Worm (Caenorhabditis elegans) whole organism, L4 larva: Measurements from ENCODE around the gene spe-19.

Experiments
- F10B5.3 ChIP-seq: sonication (generic microtip); optimal IDR thresholded peaks from 2 replicates; lab custom pipeline; 2016; ENCODE audit warnings: mild to moderate bottlenecking, missing genetic modification characterization, missing compliant biosample characterization
- T20F7.1 ChIP-seq: fragments of 200-800 bp; sonication (Bioruptor generic); optimal IDR thresholded peaks from 2 replicates; lab custom pipeline; 2018; ENCODE audit warnings: mild to moderate bottlenecking, missing genetic modification characterization, missing compliant biosample characterization
- aly-2 ChIP-seq: sonication (generic microtip); optimal IDR thresholded peaks from 2 replicates; lab custom pipeline; 2018; ENCODE audit warnings: missing biosample characterization, missing genetic modification characterization
- ctbp-1 ChIP-seq: fragments of 200-800 bp; sonication (Bioruptor generic); IDR thresholded peaks from 2 replicates; pipeline ENCODE4 v1.3.6; 2022; ENCODE audit warnings: missing genetic modification reagents, missing genetic modification characterization, missing compliant biosample characterization
- jun-1 ChIP-seq: fragments of 150-350 bp; optimal IDR thresholded peaks from 2 replicates; lab custom pipeline; 2014; ENCODE audit warnings: missing biosample characterization, missing genetic modification reagents, missing genetic modification characterization
- lin-13 ChIP-seq: fragments of 150-350 bp; optimal IDR thresholded peaks from 2 replicates; lab custom pipeline; 2014; ENCODE audit warnings: missing biosample characterization, missing genetic modification reagents, missing genetic modification characterization
- nhr-10 ChIP-seq: fragments of 150-350 bp; optimal IDR thresholded peaks from 2 replicates; lab custom pipeline; 2014; ENCODE audit warnings: missing biosample characterization, missing genetic modification characterization
- nhr-11 ChIP-seq: fragments of 150-350 bp; optimal IDR thresholded peaks from 2 replicates; lab custom pipeline; 2014; ENCODE audit warnings: missing biosample characterization, missing genetic modification characterization
- nhr-6 ChIP-seq: fragments of 150-350 bp; optimal IDR thresholded peaks from 2 replicates; lab custom pipeline; 2014; ENCODE audit warnings: missing biosample characterization, missing genetic modification characterization
- nhr-76 ChIP-seq: fragments of 150-350 bp; optimal IDR thresholded peaks from 2 replicates; lab custom pipeline; 2014; ENCODE audit warnings: missing biosample characterization, missing genetic modification characterization
- pha-4 ChIP-seq, 2 experiments: fragments of 150-350 bp in 1 of 2; fragments of 200-800 bp in 1 of 2; sonication (Bioruptor generic) in 1 of 2; IDR thresholded peaks in 1 of 2; optimal IDR thresholded peaks in 1 of 2; 2 replicates each; pipeline versions ENCODE4 v1.3.6 to Lab custom; 2014 to 2022; ENCODE audit warnings: missing genetic modification characterization in 2 of 2, missing genetic modification reagents in 2 of 2, missing biosample characterization in 1 of 2, missing compliant biosample characterization in 1 of 2
- pqm-1 ChIP-seq: sonication (generic microtip); optimal IDR thresholded peaks from 2 replicates; lab custom pipeline; 2017; ENCODE audit warnings: missing biosample characterization, missing genetic modification characterization
- snpc-4 ChIP-seq: fragments of 150-350 bp; optimal IDR thresholded peaks from 2 replicates; lab custom pipeline; 2014; ENCODE audit warnings: missing biosample characterization, missing genetic modification characterization
- zag-1 ChIP-seq: fragments of 150-350 bp; optimal IDR thresholded peaks from 2 replicates; lab custom pipeline; 2014; ENCODE audit warnings: missing biosample characterization, missing genetic modification characterization

ce11 chrV:20011654-20012053, 35.6 kb downstream of the spe-19 start, which contains the start of gene Y60A3A.21:
- no peak for TF ChIP-seq nhr-10 (tag; lab: Kevin White, UChicago)
- no peak for TF ChIP-seq zag-1 (tag; lab: Kevin White, UChicago)
- no peak for TF ChIP-seq nhr-76 (tag; lab: Kevin White, UChicago)
- TF ChIP-seq lin-13 (GFP tag; lab: Kevin White, UChicago), result no peak
- no peak for TF ChIP-seq nhr-11 (tag; lab: Kevin White, UChicago)
- TF ChIP-seq pha-4 (GFP tag; IDR thresholded peaks at IDR 0.05; lab: Robert Waterston, UW), result no peak
- no peak for TF ChIP-seq pha-4 (tag; optimal IDR thresholded peaks at IDR 0.05; lab: Kevin White, UChicago)
- no peak for TF ChIP-seq aly-2 (tag; lab: Kevin White, UChicago)
- no peak for TF ChIP-seq F10B5.3 (tag; lab: Kevin White, UChicago)
- TF ChIP-seq snpc-4, result no peak
- no peak for TF ChIP-seq pqm-1
- no peak for TF ChIP-seq nhr-6
- no peak for TF ChIP-seq ctbp-1
- TF ChIP-seq jun-1, result no peak
- no peak for TF ChIP-seq T20F7.1 (GFP tag; lab: Kevin White, UChicago)
